Fruit fly (Drosophila melanogaster) whole organism, adult: ENCODE measurements around the gene Hnf4.
A peak's percentile ranks its signal among the peaks of the same experiment; 100 is the strongest.

Source experiments
- CG11617 ChIP-seq: fragments of 200-800 bp; sonication (Bioruptor generic); optimal IDR thresholded peaks from 2 replicates; lab custom pipeline; 2017; ENCODE audit warnings: mild to moderate bottlenecking, missing biosample characterization, missing genetic modification reagents, missing genetic modification characterization
- CG12768 ChIP-seq: fragments of 200-800 bp; sonication (Bioruptor generic); optimal IDR thresholded peaks from 2 replicates; lab custom pipeline; 2017; ENCODE audit warnings: missing biosample characterization, missing genetic modification characterization, mild to moderate bottlenecking, moderate library complexity, missing genetic modification reagents
- CG33017 ChIP-seq: fragments of 200-800 bp; sonication (Bioruptor generic); optimal IDR thresholded peaks from 2 replicates; lab custom pipeline; 2018; ENCODE audit warnings: missing biosample characterization, mild to moderate bottlenecking, missing genetic modification characterization, moderate library complexity
- CG5204 ChIP-seq: fragments of 200-800 bp; sonication (Bioruptor generic); optimal IDR thresholded peaks from 2 replicates; lab custom pipeline; 2016; ENCODE audit warnings: missing biosample characterization, missing genetic modification characterization
- CG7101 ChIP-seq: fragments of 200-800 bp; sonication (Bioruptor generic); optimal IDR thresholded peaks from 2 replicates; lab custom pipeline; 2018; ENCODE audit warnings: missing biosample characterization, mild to moderate bottlenecking, missing genetic modification characterization, moderate library complexity
- Clk ChIP-seq: fragments of 200-800 bp; sonication (Bioruptor generic); optimal IDR thresholded peaks from 2 replicates; lab custom pipeline; 2017; ENCODE audit warnings: missing biosample characterization, missing genetic modification characterization
- Crg-1 ChIP-seq: fragments of 200-800 bp; sonication (Bioruptor generic); optimal IDR thresholded peaks from 2 replicates; lab custom pipeline; 2016; ENCODE audit warnings: missing biosample characterization, missing genetic modification characterization
- Mnt ChIP-seq: fragments of 200-800 bp; sonication (Bioruptor generic); optimal IDR thresholded peaks from 2 replicates; lab custom pipeline; 2016; ENCODE audit warnings: missing biosample characterization, mild to moderate bottlenecking, missing genetic modification characterization
- bab1 ChIP-seq: fragments of 200-800 bp; sonication (Bioruptor generic); optimal IDR thresholded peaks from 3 replicates; lab custom pipeline; 2019; ENCODE audit warnings: missing biosample characterization, mild to moderate bottlenecking, missing genetic modification characterization, moderate library complexity
- cic ChIP-seq: fragments of 200-800 bp; sonication (Bioruptor generic); optimal IDR thresholded peaks from 2 replicates; lab custom pipeline; 2017; ENCODE audit warnings: missing biosample characterization, mild to moderate bottlenecking, missing genetic modification characterization, moderate library complexity
- kay ChIP-seq: fragments of 200-800 bp; sonication (Bioruptor generic); peaks from one replicate; lab custom pipeline; 2016; ENCODE audit warnings: missing biosample characterization, missing genetic modification characterization, borderline replicate concordance
- ovo ChIP-seq: fragments of 200-800 bp; sonication (Bioruptor generic); optimal IDR thresholded peaks from 2 replicates; lab custom pipeline; 2016; ENCODE audit warnings: missing biosample characterization, missing genetic modification characterization

dm6 chr2L:8707522-8707921, 1.9 kb downstream of the Hnf4 start:
- TF ChIP-seq CG33017 (tag; lab: Kevin White, UChicago): peak; percentile 19
- peak; percentile 65 for TF ChIP-seq Mnt
- TF ChIP-seq CG5204 (GFP tag; lab: Kevin White, UChicago): no peak
- TF ChIP-seq kay (GFP tag; lab: Kevin White, UChicago): no peak
- TF ChIP-seq CG12768 (GFP tag; lab: Kevin White, UChicago): peak; percentile 29
- TF ChIP-seq CG7101 (tag; lab: Kevin White, UChicago): no peak
- TF ChIP-seq Crg-1 (GFP tag; lab: Kevin White, UChicago): no peak
- TF ChIP-seq ovo: peak; percentile 40
- TF ChIP-seq Clk (GFP tag; lab: Kevin White, UChicago): no peak
- TF ChIP-seq cic: peak; percentile 23
- no peak for TF ChIP-seq bab1
- TF ChIP-seq CG11617: no peak
